Worm (Caenorhabditis elegans) whole organism, L4 larva: ENCODE measurements around the gene W06A7.4.

Experiments used
- F10B5.3 ChIP-seq: sonication (generic microtip); optimal IDR thresholded peaks from 2 replicates; lab custom pipeline; 2016; ENCODE audit warnings: mild to moderate bottlenecking, missing genetic modification characterization, missing compliant biosample characterization
- F26F4.8 ChIP-seq: fragments of 200-800 bp; sonication (Bioruptor generic); conservative IDR thresholded peaks from 2 replicates; pipeline ENCODE4 v1.3.6; 2022; ENCODE audit warnings: missing genetic modification characterization, missing compliant biosample characterization
- F44E2.7 ChIP-seq: fragments of 200-800 bp; sonication (Bioruptor generic); IDR thresholded peaks from 2 replicates; pipeline ENCODE4 v2.1.2; 2022; ENCODE audit warnings: missing genetic modification characterization, missing compliant biosample characterization
- R02D3.7 ChIP-seq: fragments of 150-350 bp; sonication (generic microtip); optimal IDR thresholded peaks from 3 replicates; lab custom pipeline; 2014; ENCODE audit warnings: missing biosample characterization, missing genetic modification characterization
- Y105C5A.15 ChIP-seq: fragments of 200-800 bp; sonication (Bioruptor generic); IDR thresholded peaks from 2 replicates; pipeline ENCODE4 v1.3.6; 2022; ENCODE audit warnings: missing genetic modification characterization, missing compliant biosample characterization
- aha-1 ChIP-seq: fragments of 150-350 bp; peaks from one replicate; lab custom pipeline; 2014; ENCODE audit warnings: missing biosample characterization, missing genetic modification characterization
- ama-1 ChIP-seq: fragments of 150-350 bp; optimal IDR thresholded peaks from 2 replicates; lab custom pipeline; 2014; ENCODE audit warnings: inconsistent platforms, mixed read lengths
- arid-1 ChIP-seq: fragments of 200-800 bp; sonication (Bioruptor generic); conservative IDR thresholded peaks from 2 replicates; pipeline ENCODE4 v1.3.6; 2022; ENCODE audit warnings: missing genetic modification reagents, missing genetic modification characterization, missing compliant biosample characterization
- ceh-82 ChIP-seq: sonication (generic microtip); optimal IDR thresholded peaks from 2 replicates; lab custom pipeline; 2017; ENCODE audit warnings: missing biosample characterization, missing genetic modification characterization
- cey-2 ChIP-seq: sonication (generic microtip); optimal IDR thresholded peaks from 3 replicates; lab custom pipeline; 2017; ENCODE audit warnings: missing genetic modification characterization, mild to moderate bottlenecking, missing compliant biosample characterization, antibody characterized with exemption, borderline replicate concordance; ENCODE audit not compliant: insufficient read depth
- daf-19 ChIP-seq: fragments of 200-800 bp; sonication (Bioruptor generic); conservative IDR thresholded peaks from 2 replicates; pipeline ENCODE4 v1.3.6; 2022; ENCODE audit warnings: missing genetic modification characterization, missing compliant biosample characterization
- daf-8 ChIP-seq: fragments of 200-800 bp; sonication (Bioruptor generic); IDR thresholded peaks from 2 replicates; pipeline ENCODE4 v1.3.6; 2022; ENCODE audit warnings: missing genetic modification characterization, missing compliant biosample characterization
- dmd-8 ChIP-seq: fragments of 200-800 bp; sonication (Bioruptor generic); IDR thresholded peaks from 2 replicates; pipeline ENCODE4 v1.3.6; 2022; ENCODE audit warnings: missing genetic modification characterization, missing compliant biosample characterization
- dmd-9 ChIP-seq: fragments of 200-800 bp; sonication (Bioruptor generic); IDR thresholded peaks from 2 replicates; pipeline ENCODE4 v1.3.6; 2022; ENCODE audit warnings: missing genetic modification reagents, missing genetic modification characterization, missing compliant biosample characterization
- dpl-1 ChIP-seq: fragments of 150-350 bp; optimal IDR thresholded peaks from 2 replicates; lab custom pipeline; 2014; ENCODE audit warnings: missing biosample characterization, missing genetic modification reagents, missing genetic modification characterization
- egl-27 ChIP-seq: sonication (generic microtip); optimal IDR thresholded peaks from 3 replicates; lab custom pipeline; 2017; ENCODE audit warnings: missing biosample characterization, missing genetic modification reagents, missing genetic modification characterization
- egl-43 ChIP-seq: fragments of 200-800 bp; sonication (Bioruptor generic); IDR thresholded peaks from 2 replicates; pipeline ENCODE4 v1.3.6; 2022; ENCODE audit warnings: missing genetic modification reagents, missing genetic modification characterization, missing compliant biosample characterization
- fkh-10 ChIP-seq: fragments of 150-350 bp; optimal IDR thresholded peaks from 2 replicates; lab custom pipeline; 2014; ENCODE audit warnings: missing biosample characterization, missing genetic modification reagents, missing genetic modification characterization
- lin-29 ChIP-seq: fragments of 200-800 bp; sonication (Bioruptor generic); IDR thresholded peaks from 2 replicates; pipeline ENCODE4 v1.3.6; 2022; ENCODE audit warnings: missing genetic modification reagents, missing genetic modification characterization, missing compliant biosample characterization
- lin-38 ChIP-seq: fragments of 200-800 bp; sonication (Bioruptor generic); IDR thresholded peaks from 2 replicates; pipeline ENCODE4 v1.3.6; 2022; ENCODE audit warnings: missing genetic modification reagents, missing genetic modification characterization, missing compliant biosample characterization
- lsy-2 ChIP-seq, 2 experiments: fragments of 150-350 bp in 1 of 2; sonication (generic microtip) in 1 of 2; optimal IDR thresholded peaks; 2 replicates each; lab custom pipeline; 2014 to 2017; ENCODE audit warnings: missing biosample characterization in 2 of 2, missing genetic modification characterization in 2 of 2
- mdt-29 ChIP-seq: fragments of 200-800 bp; sonication (Bioruptor generic); IDR thresholded peaks from 2 replicates; pipeline ENCODE4 v1.3.6; 2022; ENCODE audit warnings: missing genetic modification reagents, missing genetic modification characterization, missing compliant biosample characterization
- mes-2 ChIP-seq: sonication (generic microtip); optimal IDR thresholded peaks from 2 replicates; lab custom pipeline; 2016; ENCODE audit warnings: missing genotype, mild to moderate bottlenecking, missing genetic modification characterization, missing compliant biosample characterization; ENCODE audit not compliant: poor library complexity, severe bottlenecking
- mxl-3 ChIP-seq: fragments of 200-800 bp; sonication (Bioruptor generic); optimal IDR thresholded peaks from 2 replicates; lab custom pipeline; 2018; ENCODE audit warnings: mild to moderate bottlenecking, missing genetic modification characterization, missing compliant biosample characterization
- nhr-237 ChIP-seq: sonication (generic microtip); optimal IDR thresholded peaks from 2 replicates; lab custom pipeline; 2017; ENCODE audit warnings: missing biosample characterization, missing genetic modification characterization
- nhr-28 ChIP-seq: fragments of 150-350 bp; optimal IDR thresholded peaks from 2 replicates; lab custom pipeline; 2014; ENCODE audit warnings: missing biosample characterization, missing genetic modification characterization
- nhr-48 ChIP-seq: sonication (generic microtip); optimal IDR thresholded peaks from 2 replicates; lab custom pipeline; 2016; ENCODE audit warnings: mild to moderate bottlenecking, missing genetic modification characterization, missing compliant biosample characterization
- nhr-6 ChIP-seq: fragments of 150-350 bp; optimal IDR thresholded peaks from 2 replicates; lab custom pipeline; 2014; ENCODE audit warnings: missing biosample characterization, missing genetic modification characterization
- php-3 ChIP-seq: fragments of 200-800 bp; sonication (Bioruptor generic); IDR thresholded peaks from 2 replicates; pipeline ENCODE4 v1.3.6; 2022; ENCODE audit warnings: missing genetic modification reagents, missing genetic modification characterization, missing compliant biosample characterization
- pqm-1 ChIP-seq: sonication (generic microtip); optimal IDR thresholded peaks from 2 replicates; lab custom pipeline; 2017; ENCODE audit warnings: missing biosample characterization, missing genetic modification characterization
- unc-62 ChIP-seq, 3 experiments: fragments of 150-350 bp in 1 of 3; sonication (generic microtip); optimal IDR thresholded peaks in 2 of 3; peaks in 1 of 3; 1 replicate in 1 of 3; 2 replicates in 2 of 3; lab custom pipeline; 2014 to 2017; ENCODE audit warnings: missing biosample characterization in 3 of 3, missing genetic modification characterization in 3 of 3, missing genetic modification reagents in 3 of 3, missing genotype in 1 of 3
- zag-1 ChIP-seq: fragments of 150-350 bp; optimal IDR thresholded peaks from 2 replicates; lab custom pipeline; 2014; ENCODE audit warnings: missing biosample characterization, missing genetic modification characterization
- ztf-7 ChIP-seq: fragments of 150-350 bp; optimal IDR thresholded peaks from 2 replicates; lab custom pipeline; 2014; ENCODE audit warnings: missing biosample characterization, missing genetic modification characterization

Gene W06A7.4

DNA sequence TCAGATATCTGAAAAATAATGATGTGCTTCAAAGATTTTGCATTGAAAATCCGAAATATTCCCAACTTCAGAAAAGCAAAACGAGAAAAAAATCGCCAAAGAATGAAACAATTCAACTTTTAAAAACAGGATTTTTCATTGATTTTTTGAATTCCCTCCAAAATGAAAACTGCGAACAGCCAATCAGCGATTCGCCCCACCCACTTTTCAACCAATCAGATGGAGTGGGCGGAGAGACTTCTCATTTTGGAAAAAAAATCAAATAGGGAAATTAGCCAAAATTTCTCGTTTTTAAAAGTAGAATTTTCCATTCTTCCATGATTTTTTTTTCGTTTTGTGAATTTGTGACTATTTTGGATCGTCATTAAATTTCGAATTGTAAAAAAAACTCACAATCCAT is 39.4 kb upstream of the W06A7.4 start:
- TF ChIP-seq daf-8, result no peak
- TF ChIP-seq aha-1, result peak; percentile 77

DNA sequence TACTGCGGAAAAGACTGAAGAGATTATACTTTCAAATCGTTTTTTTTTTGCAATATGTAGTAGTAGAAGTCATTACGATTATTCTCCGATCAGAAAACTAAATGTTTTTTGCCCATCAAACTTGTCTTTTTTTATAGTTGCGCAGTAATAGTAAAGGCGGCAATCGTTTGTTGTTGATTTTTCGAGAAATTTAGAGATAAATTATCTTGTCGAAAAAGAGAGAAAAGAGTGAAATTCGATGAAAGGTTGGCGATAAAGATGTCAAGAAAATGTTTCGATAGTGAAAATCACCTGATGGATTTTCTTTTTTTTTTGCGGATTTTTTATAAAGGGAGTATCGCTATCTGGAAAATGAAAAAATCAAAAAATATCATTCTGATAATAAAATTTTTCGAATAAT is 35.8 kb upstream of the W06A7.4 start:
- TF ChIP-seq mes-2 (tag; lab: Kevin White, UChicago) (no peak), egl-43 (GFP tag; lab: Robert Waterston, UW) (no peak), lin-38 (GFP tag; lab: Robert Waterston, UW) (no peak), nhr-28 (tag; lab: Kevin White, UChicago) (peak; percentile 4), R02D3.7 (tag; lab: Kevin White, UChicago) (no peak), nhr-6 (tag; lab: Kevin White, UChicago) (no peak), daf-19 (GFP tag; lab: Robert Waterston, UW) (no peak)

DNA sequence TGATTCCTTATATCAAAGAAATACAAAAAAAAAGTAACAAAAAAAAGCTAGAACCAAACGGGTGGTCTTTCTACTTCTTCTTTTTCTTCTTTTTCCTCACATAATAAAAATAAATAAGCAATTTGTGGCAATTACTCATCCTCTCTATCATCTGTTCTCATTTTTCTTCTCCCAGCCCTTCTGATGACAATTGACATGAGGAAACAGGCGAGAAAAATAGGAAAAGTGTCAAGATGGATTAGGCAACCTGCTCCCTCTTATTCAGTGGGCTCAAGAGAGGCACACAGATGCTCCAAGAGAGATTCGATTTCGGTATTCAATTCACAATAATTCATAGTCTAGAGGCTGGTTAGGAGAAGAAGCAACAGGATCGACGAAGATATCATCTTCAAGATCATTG is 33.4 kb upstream of the W06A7.4 start:
- TF ChIP-seq unc-62 (GFP tag; optimal IDR thresholded peaks at IDR 0.05 in 1 of 2; lab: Kevin White, UChicago) (peak in 1 of 2 experiments; percentile 83), unc-62 (tag; optimal IDR thresholded peaks at IDR 0.05; lab: Kevin White, UChicago) (no peak), ceh-82 (no peak)
- TF ChIP-seq, all 104 proteins: peak for 1

DNA sequence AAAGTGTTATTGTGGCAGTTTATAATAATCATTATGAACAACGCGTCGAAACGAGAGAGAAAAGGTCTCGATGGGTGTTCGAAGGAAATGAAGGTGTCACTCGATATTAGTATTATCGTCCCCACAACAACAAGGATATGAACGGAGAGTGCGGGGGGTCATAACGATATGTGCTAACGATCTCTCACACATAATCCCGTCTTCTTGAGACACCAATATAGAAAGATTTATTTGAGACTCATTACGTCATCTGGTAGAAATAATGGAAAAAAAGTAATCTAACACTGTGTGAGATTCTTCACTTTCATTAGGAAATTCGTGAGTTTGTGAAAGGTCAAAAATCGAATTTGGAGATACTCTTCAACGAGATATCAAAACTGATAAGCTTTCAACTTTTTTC is 32.5 kb upstream of the W06A7.4 start:
- TF ChIP-seq unc-62 (GFP tag; optimal IDR thresholded peaks at IDR 0.05 in 1 of 2; lab: Kevin White, UChicago) (peak in 1 of 2 experiments; percentile 76), unc-62 (tag; optimal IDR thresholded peaks at IDR 0.05; lab: Kevin White, UChicago) (no peak), egl-27 (no peak)

DNA sequence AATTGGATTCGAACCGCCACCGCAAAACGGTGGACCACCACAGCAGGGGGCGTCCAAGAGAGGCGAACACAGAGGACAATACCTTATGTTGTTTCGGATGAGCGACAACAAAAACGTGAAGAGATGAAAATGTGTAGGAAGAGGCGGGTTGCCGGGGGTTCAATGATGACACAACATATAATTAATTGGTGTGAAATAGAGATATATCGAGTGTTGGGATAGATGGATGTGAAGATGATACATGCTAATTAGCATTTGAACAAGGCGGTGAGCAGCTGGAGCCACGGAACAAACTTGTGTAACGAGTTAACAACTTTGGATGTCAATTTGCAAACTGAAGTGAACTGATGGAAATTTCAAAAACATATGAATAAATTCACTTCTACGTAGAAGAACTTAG is 31.9 kb upstream of the W06A7.4 start:
- TF ChIP-seq arid-1 (GFP tag; lab: Robert Waterston, UW) (no peak), unc-62 (GFP tag; optimal IDR thresholded peaks at IDR 0.05 in 1 of 2; lab: Kevin White, UChicago) (peak in 1 of 2 experiments; percentile 83), unc-62 (tag; optimal IDR thresholded peaks at IDR 0.05; lab: Kevin White, UChicago) (no peak)

DNA sequence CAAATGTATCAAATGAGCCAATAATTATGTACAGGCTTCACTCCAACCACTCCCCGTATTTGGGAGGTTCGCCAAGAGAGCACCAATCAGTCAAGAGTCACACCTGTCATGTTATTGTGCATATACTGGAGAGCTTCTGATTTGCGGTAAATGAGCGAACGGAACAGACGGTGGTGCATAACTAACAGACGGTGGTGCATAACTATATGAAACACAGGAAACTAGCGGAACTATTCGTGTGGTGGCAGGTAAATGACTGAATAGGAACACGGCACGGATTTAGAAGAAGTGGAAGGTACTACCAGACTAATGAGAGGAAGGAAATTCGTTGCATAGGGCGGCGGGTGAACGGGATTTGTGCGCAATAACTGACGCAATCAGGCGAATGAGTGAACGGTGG is 31.2 kb upstream of the W06A7.4 start:
- no peak for TF ChIP-seq dmd-9
- TF ChIP-seq fkh-10 (GFP tag; lab: Kevin White, UChicago), result no peak
- TF ChIP-seq dpl-1 (GFP tag; lab: Kevin White, UChicago), result no peak

DNA sequence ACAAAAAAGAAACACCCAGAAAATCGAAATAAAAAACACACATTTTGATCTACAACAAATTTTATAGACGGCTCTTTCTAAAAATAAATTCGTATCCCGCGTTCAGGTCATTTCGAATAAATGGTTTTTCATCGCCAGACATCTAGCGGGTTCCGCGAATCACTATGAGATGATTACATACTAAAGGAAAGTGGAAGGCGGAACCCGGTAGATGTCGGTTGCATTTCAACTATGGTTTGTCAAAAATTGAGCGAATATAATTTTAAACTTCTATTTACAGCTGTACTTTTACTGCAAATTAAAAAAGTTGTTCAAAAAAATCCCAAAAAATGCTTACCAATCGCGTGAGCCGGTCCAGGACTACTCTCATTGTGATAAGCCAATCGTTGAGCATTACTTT is 26.3 kb upstream of the W06A7.4 start:
- TF ChIP-seq ama-1, result no peak
- TF ChIP-seq mdt-29 (GFP tag; lab: Robert Waterston, UW), result no peak
- no peak for TF ChIP-seq ztf-7 (tag; lab: Kevin White, UChicago)
- no peak for TF ChIP-seq php-3 (GFP tag; lab: Robert Waterston, UW)
- TF ChIP-seq lsy-2 (tag; optimal IDR thresholded peaks at IDR 0.05; lab: Kevin White, UChicago), result no peak
- TF ChIP-seq nhr-237 (tag; lab: Kevin White, UChicago), result no peak
- no peak for TF ChIP-seq zag-1
- no peak for TF ChIP-seq cey-2 (tag; lab: Kevin White, UChicago)
- no peak for TF ChIP-seq dmd-8 (GFP tag; lab: Robert Waterston, UW)
- TF ChIP-seq F10B5.3 (tag; lab: Kevin White, UChicago), result no peak
- TF ChIP-seq F44E2.7 (GFP tag; lab: Robert Waterston, UW), result no peak
- TF ChIP-seq nhr-48 (tag; lab: Kevin White, UChicago), result no peak
- TF ChIP-seq dpl-1 (GFP tag; lab: Kevin White, UChicago), result no peak
- TF ChIP-seq Y105C5A.15 (GFP tag; lab: Robert Waterston, UW), result no peak
- TF ChIP-seq mxl-3 (GFP tag; lab: Kevin White, UChicago), result no peak
- TF ChIP-seq lin-29 (GFP tag; lab: Robert Waterston, UW), result no peak
- TF ChIP-seq F26F4.8 (GFP tag; lab: Robert Waterston, UW), result no peak
- TF ChIP-seq daf-8, result no peak
- no peak for TF ChIP-seq pqm-1 (tag; lab: Kevin White, UChicago)
- TF ChIP-seq, all 104 proteins: peak for 0
